Worm (Caenorhabditis elegans) whole organism, young adult: ENCODE results near the gene nhr-227.
"Not testable (repeated sequence)": the region's sequence is repeated elsewhere in the genome, so short reads cannot be mapped to it uniquely, and the experiment has no call there.

ENCODE experiments used
- T26A5.8 ChIP-seq: sonication (generic microtip); optimal IDR thresholded peaks from 2 replicates; lab custom pipeline; 2016; ENCODE audit warnings: missing genetic modification characterization, missing compliant biosample characterization
- ceh-100 ChIP-seq: fragments of 200-800 bp; sonication (Bioruptor generic); IDR thresholded peaks from 2 replicates; pipeline ENCODE4 v1.3.6; 2022; ENCODE audit warnings: missing genetic modification reagents, missing genetic modification characterization, missing compliant biosample characterization
- lir-1 ChIP-seq: fragments of 200-800 bp; sonication (Bioruptor generic); conservative IDR thresholded peaks from 2 replicates; pipeline ENCODE4 v1.3.6; 2022; ENCODE audit warnings: missing genetic modification reagents, missing genetic modification characterization, missing compliant biosample characterization

ce11 chrV:2321001-2321400, 35.8 kb downstream of the nhr-227 start, which contains the start of gene Y19D10B.6:
- not testable (repeated sequence) for TF ChIP-seq T26A5.8 (tag; lab: Kevin White, UChicago); ceh-100 (GFP tag; lab: Robert Waterston, UW); lir-1
